Fruit fly (Drosophila melanogaster): Measurements from ENCODE around the gene CG6125.

Gene CG6125

dm6 chr3R:15418824-15419530 is 12.1 kb upstream of the CG6125 start (continued):
- TF ChIP-seq gfzf (GFP tag; optimal IDR thresholded peaks at IDR 0.05) (no peak), CG30431 (GFP tag; optimal IDR thresholded peaks at IDR 0.05) (peak; percentile 63), dan (GFP tag; IDR thresholded peaks at IDR 0.05) (no peak), CG8281 (tag; optimal IDR thresholded peaks at IDR 0.05) (peak; percentile 16), bsh (GFP tag; optimal IDR thresholded peaks at IDR 0.05) (peak in 1 of 2 experiments; percentile 82), dysf (GFP tag; IDR thresholded peaks at IDR 0.05) (no peak), bowl (GFP tag; IDR thresholded peaks at IDR 0.05) (no peak), CG7357 (GFP tag; IDR thresholded peaks at IDR 0.05) (no peak), croc (GFP tag; conservative IDR thresholded peaks at IDR 0.05) (peak; percentile 60; the same call in 2 of the 3 replicates), CG5180 (GFP tag; optimal IDR thresholded peaks at IDR 0.05) (peak; percentile 31), CG11247 (GFP tag; IDR thresholded peaks at IDR 0.05) (no peak), Six4 (GFP tag; optimal IDR thresholded peaks at IDR 0.05) (peak; percentile 66), Fer3 (tag; optimal IDR thresholded peaks at IDR 0.05) (peak; percentile 17), Ptx1 (GFP tag; IDR thresholded peaks at IDR 0.05) (peak; percentile 51; the same call in 1 of the 2 replicates), CG4730 (GFP tag; IDR thresholded peaks at IDR 0.05) (no peak), CG11695 (GFP tag; IDR thresholded peaks at IDR 0.05) (peak; percentile 77), Dip2 (GFP tag; IDR thresholded peaks at IDR 0.05) (no peak), Dad (GFP tag; optimal IDR thresholded peaks at IDR 0.05) (no peak), CG7928 (GFP tag; optimal IDR thresholded peaks at IDR 0.05) (no peak), CG11456 (GFP tag; IDR thresholded peaks at IDR 0.05) (no peak), CG7786 (GFP tag; optimal IDR thresholded peaks at IDR 0.05) (no peak), CG18599 (GFP tag; optimal IDR thresholded peaks at IDR 0.05) (peak; percentile 71), salm (tag; optimal IDR thresholded peaks at IDR 0.05) (peak; percentile 49), CG6654 (GFP tag; optimal IDR thresholded peaks at IDR 0.05) (no peak), CG9727 (GFP tag; optimal IDR thresholded peaks at IDR 0.05) (peak; percentile 94), CG2712 (tag; optimal IDR thresholded peaks at IDR 0.05) (peak; percentile 92), CG10366 (GFP tag; IDR thresholded peaks at IDR 0.05) (no peak), CG33557 (GFP tag; optimal IDR thresholded peaks at IDR 0.05) (peak; percentile 89), zen2 (GFP tag; IDR thresholded peaks at IDR 0.05; ENCODE audit: partially characterized antibody) (no peak), CG13775 (GFP tag; optimal IDR thresholded peaks at IDR 0.05) (peak; percentile 83), Meics (GFP tag; optimal IDR thresholded peaks at IDR 0.05) (peak; percentile 75), Dp (GFP tag; optimal IDR thresholded peaks at IDR 0.05) (no peak), mirr (GFP tag; optimal IDR thresholded peaks at IDR 0.05) (no peak), mld (GFP tag; IDR thresholded peaks at IDR 0.05; ENCODE audit: partially characterized antibody) (no peak), ATbp (GFP tag; optimal IDR thresholded peaks at IDR 0.05) (peak; percentile 48), CG8478 (optimal IDR thresholded peaks at IDR 0.05) (no peak), CG12659 (GFP tag; optimal IDR thresholded peaks at IDR 0.05) (peak; percentile 74), ind (GFP tag; optimal IDR thresholded peaks at IDR 0.05) (peak; percentile 45), E2f2 (GFP tag; IDR thresholded peaks at IDR 0.05) (peak; percentile 31; the same call in 1 of the 2 replicates), CG4854 (GFP tag; optimal IDR thresholded peaks at IDR 0.05) (no peak), CG6854 (GFP tag; optimal IDR thresholded peaks at IDR 0.05) (peak; percentile 8), Oli (tag; optimal IDR thresholded peaks at IDR 0.05) (peak; percentile 79), CG16815 (GFP tag; optimal IDR thresholded peaks at IDR 0.05) (peak; percentile 87), ewg (GFP tag; optimal IDR thresholded peaks at IDR 0.05) (peak; percentile 13), NC2α (GFP tag; optimal IDR thresholded peaks at IDR 0.05) (no peak), slp2 (GFP tag; optimal IDR thresholded peaks at IDR 0.05) (no peak), cg (GFP tag; optimal IDR thresholded peaks at IDR 0.05) (peak; percentile 79), CG10654 (GFP tag; optimal IDR thresholded peaks at IDR 0.05) (peak; percentile 49), jing (GFP tag; optimal IDR thresholded peaks at IDR 0.05) (peak; percentile 22), CG6689 (GFP tag; IDR thresholded peaks at IDR 0.05) (peak; percentile 61; the same call in 1 of the 2 replicates)

All from whole organism, embryonic.